Worm (Caenorhabditis elegans): ENCODE data around the gene ulp-2.

DNA sequence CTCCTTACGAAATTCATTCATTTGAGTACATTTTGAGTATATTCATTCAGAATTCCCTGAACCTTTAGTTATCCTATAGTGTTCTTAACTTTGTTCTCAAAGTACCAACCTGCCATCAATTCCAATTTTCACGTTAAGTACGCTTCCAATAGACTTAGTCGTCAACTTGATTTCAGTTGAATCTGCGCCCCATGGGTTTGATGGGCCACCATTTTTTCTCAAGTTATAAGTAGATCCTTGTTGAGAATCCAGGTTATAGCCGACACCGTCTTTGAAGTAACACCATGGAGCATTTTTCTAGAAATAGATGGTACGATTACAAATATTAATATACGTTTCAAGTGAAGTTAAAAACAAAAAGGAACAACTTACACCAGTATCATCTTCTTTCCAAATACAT lies 34.9 kb downstream of the ulp-2 start:
- TF ChIP-seq aly-2 (tag; optimal IDR thresholded peaks at IDR 0.05): no peak
- TF ChIP-seq ztf-11 (tag; optimal IDR thresholded peaks at IDR 0.05): no peak
- TF ChIP-seq nhr-237 (tag; optimal IDR thresholded peaks at IDR 0.05): no peak

Measured in whole organism, L1 larva.